Worm (Caenorhabditis elegans) whole organism, L2 larva: Measurements from ENCODE around the gene pigx-1.

ENCODE experiments used
- C34F6.9 ChIP-seq: fragments of 150-350 bp; optimal IDR thresholded peaks from 2 replicates; lab custom pipeline; 2014; ENCODE audit warnings: missing biosample characterization, missing genetic modification characterization
- F13H6.1 ChIP-seq: sonication (generic microtip); optimal IDR thresholded peaks from 2 replicates; lab custom pipeline; 2016; ENCODE audit warnings: missing genetic modification characterization, missing compliant biosample characterization
- R02D3.7 ChIP-seq: fragments of 150-350 bp; optimal IDR thresholded peaks from 2 replicates; lab custom pipeline; 2014; ENCODE audit warnings: missing biosample characterization, missing genetic modification characterization
- ZK546.5 ChIP-seq: sonication (generic microtip); optimal IDR thresholded peaks from 2 replicates; lab custom pipeline; 2017; ENCODE audit warnings: missing biosample characterization, missing genetic modification characterization
- alr-1 ChIP-seq: fragments of 150-350 bp; optimal IDR thresholded peaks from 2 replicates; lab custom pipeline; 2014; ENCODE audit warnings: missing biosample characterization, missing genetic modification characterization
- ama-1 ChIP-seq: fragments of 150-350 bp; optimal IDR thresholded peaks from 2 replicates; lab custom pipeline; 2018; ENCODE audit warnings: inconsistent platforms
- blmp-1 ChIP-seq: sonication (generic microtip); optimal IDR thresholded peaks from 2 replicates; lab custom pipeline; 2017; ENCODE audit warnings: missing genetic modification characterization, mild to moderate bottlenecking, missing compliant biosample characterization, antibody characterized with exemption, moderate library complexity; ENCODE audit not compliant: insufficient read depth
- ceh-16 ChIP-seq: fragments of 150-350 bp; optimal IDR thresholded peaks from 2 replicates; lab custom pipeline; 2014; ENCODE audit warnings: missing biosample characterization, missing genetic modification characterization
- ceh-82 ChIP-seq: fragments of 150-350 bp; optimal IDR thresholded peaks from 2 replicates; lab custom pipeline; 2014; ENCODE audit warnings: missing biosample characterization, missing genetic modification characterization
- crh-2 ChIP-seq: sonication (generic microtip); optimal IDR thresholded peaks from 2 replicates; lab custom pipeline; 2017; ENCODE audit warnings: missing biosample characterization, missing genetic modification characterization
- elt-3 ChIP-seq: sonication (generic microtip); optimal IDR thresholded peaks from 2 replicates; lab custom pipeline; 2017; ENCODE audit warnings: missing biosample characterization, missing genetic modification characterization
- fos-1 ChIP-seq: fragments of 150-350 bp; optimal IDR thresholded peaks from 2 replicates; lab custom pipeline; 2014; ENCODE audit warnings: missing biosample characterization, missing genetic modification characterization
- gmeb-1 ChIP-seq: fragments of 150-350 bp; optimal IDR thresholded peaks from 2 replicates; lab custom pipeline; 2014; ENCODE audit warnings: missing biosample characterization, missing genetic modification characterization
- lin-11 ChIP-seq: fragments of 150-350 bp; sonication (generic microtip); optimal IDR thresholded peaks from 2 replicates; lab custom pipeline; 2014; ENCODE audit warnings: missing biosample characterization, missing genetic modification characterization, inconsistent platforms, mixed read lengths
- lin-13 ChIP-seq: fragments of 150-350 bp; optimal IDR thresholded peaks from 2 replicates; lab custom pipeline; 2014; ENCODE audit warnings: missing biosample characterization, missing genetic modification reagents, missing genetic modification characterization
- lsy-2 ChIP-seq, 2 experiments: fragments of 150-350 bp in 1 of 2; sonication (generic microtip) in 1 of 2; optimal IDR thresholded peaks; 2 replicates each; lab custom pipeline; 2014 to 2017; ENCODE audit warnings: missing biosample characterization in 2 of 2, missing genetic modification characterization in 2 of 2
- mab-5 ChIP-seq: fragments of 150-350 bp; optimal IDR thresholded peaks from 2 replicates; lab custom pipeline; 2014; ENCODE audit warnings: missing biosample characterization, missing genetic modification characterization
- mbf-1 ChIP-seq: sonication (generic microtip); optimal IDR thresholded peaks from 2 replicates; lab custom pipeline; 2017; ENCODE audit warnings: missing biosample characterization, missing genetic modification characterization
- mdl-1 ChIP-seq, 2 experiments: fragments of 150-350 bp in 1 of 2; sonication (generic microtip) in 1 of 2; optimal IDR thresholded peaks; 2 replicates each; lab custom pipeline; 2017; ENCODE audit warnings: missing biosample characterization in 2 of 2, missing genetic modification characterization in 2 of 2
- nhr-10 ChIP-seq: sonication (generic microtip); optimal IDR thresholded peaks from 2 replicates; lab custom pipeline; 2017; ENCODE audit warnings: missing biosample characterization, missing genetic modification characterization
- nhr-12 ChIP-seq: fragments of 150-350 bp; optimal IDR thresholded peaks from 2 replicates; lab custom pipeline; 2014; ENCODE audit warnings: missing biosample characterization, missing genetic modification characterization
- nhr-129 ChIP-seq: fragments of 150-350 bp; optimal IDR thresholded peaks from 2 replicates; lab custom pipeline; 2014; ENCODE audit warnings: missing biosample characterization, missing genetic modification characterization
- nhr-21 ChIP-seq: fragments of 150-350 bp; optimal IDR thresholded peaks from 2 replicates; lab custom pipeline; 2014; ENCODE audit warnings: missing biosample characterization, missing genetic modification characterization
- nhr-23 ChIP-seq: fragments of 150-350 bp; optimal IDR thresholded peaks from 2 replicates; lab custom pipeline; 2014; ENCODE audit warnings: missing biosample characterization, missing genetic modification reagents, missing genetic modification characterization
- nhr-77 ChIP-seq: fragments of 150-350 bp; optimal IDR thresholded peaks from 2 replicates; lab custom pipeline; 2014; ENCODE audit warnings: missing biosample characterization, missing genetic modification characterization
- peb-1 ChIP-seq: fragments of 150-350 bp; optimal IDR thresholded peaks from 2 replicates; lab custom pipeline; 2014; ENCODE audit warnings: missing biosample characterization, missing genetic modification characterization
- sem-4 ChIP-seq: fragments of 150-350 bp; optimal IDR thresholded peaks from 2 replicates; lab custom pipeline; 2014; ENCODE audit warnings: missing biosample characterization, missing genetic modification reagents, missing genetic modification characterization
- sma-9 ChIP-seq, 2 experiments: fragments of 150-350 bp in 1 of 2; sonication (generic microtip) in 1 of 2; optimal IDR thresholded peaks; 2 replicates each; lab custom pipeline; 2014 to 2016; ENCODE audit warnings: missing genetic modification characterization in 2 of 2, mild to moderate bottlenecking in 1 of 2, missing biosample characterization in 1 of 2, missing compliant biosample characterization in 1 of 2, missing genetic modification reagents in 1 of 2, moderate library complexity in 1 of 2
- snpc-4 ChIP-seq: fragments of 150-350 bp; optimal IDR thresholded peaks from 2 replicates; lab custom pipeline; 2014; ENCODE audit warnings: missing biosample characterization, missing genetic modification characterization
- unc-55 ChIP-seq: fragments of 150-350 bp; sonication (generic microtip); optimal IDR thresholded peaks from 3 replicates; lab custom pipeline; 2014; ENCODE audit warnings: missing biosample characterization, missing genetic modification reagents, missing genetic modification characterization
- unc-62 ChIP-seq: fragments of 150-350 bp; optimal IDR thresholded peaks from 2 replicates; lab custom pipeline; 2014; ENCODE audit warnings: missing biosample characterization, missing genetic modification reagents, missing genetic modification characterization
- zag-1 ChIP-seq: fragments of 150-350 bp; optimal IDR thresholded peaks from 2 replicates; lab custom pipeline; 2014; ENCODE audit warnings: missing biosample characterization, missing genetic modification characterization
- ztf-1 ChIP-seq: fragments of 200-800 bp; sonication (Bioruptor generic); conservative IDR thresholded peaks from 2 replicates; pipeline ENCODE4 v1.3.6; 2022; ENCODE audit warnings: missing genetic modification characterization, missing compliant biosample characterization
- ztf-11 ChIP-seq: sonication (generic microtip); optimal IDR thresholded peaks from 2 replicates; lab custom pipeline; 2017; ENCODE audit warnings: missing biosample characterization, missing genetic modification characterization
- ztf-4 ChIP-seq: fragments of 150-350 bp; optimal IDR thresholded peaks from 2 replicates; lab custom pipeline; 2014; ENCODE audit warnings: missing biosample characterization, missing genetic modification characterization

Gene pigx-1

ce11 chrX:1122198-1122597, 25.4 kb upstream of the pigx-1 start (continued):
- TF ChIP-seq ZK546.5 (tag; lab: Kevin White, UChicago) (no peak), lsy-2 (tag; optimal IDR thresholded peaks at IDR 0.05; lab: Kevin White, UChicago) (peak in 1 of 2 experiments; percentile 54), blmp-1 (tag; lab: Kevin White, UChicago) (no peak), C34F6.9 (tag; lab: Kevin White, UChicago) (peak; percentile 67)

DNA sequence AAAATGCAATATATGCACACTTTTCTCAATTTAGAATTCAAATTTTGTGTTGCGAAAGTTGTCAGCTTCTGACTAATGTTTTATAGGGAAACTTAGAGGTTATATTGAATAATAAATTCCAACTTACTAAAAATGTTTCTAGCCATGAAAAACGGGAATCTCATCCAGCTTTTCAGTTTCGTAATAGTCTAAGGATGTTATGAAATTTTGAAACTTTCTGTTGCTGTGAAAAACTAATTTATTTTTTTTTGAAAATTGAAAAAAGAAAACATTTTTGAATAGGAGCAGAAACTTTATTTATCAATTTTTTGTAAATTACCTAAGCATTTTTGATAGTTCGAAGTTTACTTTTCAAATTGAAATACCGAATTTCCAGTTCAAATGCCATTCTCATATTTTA, 24.8 kb upstream of the pigx-1 start:
- TF ChIP-seq unc-55 (GFP tag; lab: Kevin White, UChicago) (peak; percentile 50), ztf-1 (GFP tag; lab: Robert Waterston, UW) (no peak)
- TF ChIP-seq, all 48 proteins: peak for 1

- TF ChIP-seq F13H6.1 (tag; lab: Kevin White, UChicago) (peak; percentile 78), zag-1 (peak; percentile 49), gmeb-1 (tag; lab: Kevin White, UChicago) (no peak), sma-9 (GFP tag; optimal IDR thresholded peaks at IDR 0.05; lab: Kevin White, UChicago) (peak; percentile 15), sma-9 (tag; optimal IDR thresholded peaks at IDR 0.05; lab: Kevin White, UChicago) (no peak), snpc-4 (tag; lab: Kevin White, UChicago) (no peak), unc-55 (GFP tag; lab: Kevin White, UChicago) (peak; percentile 24), ztf-4 (no peak), lin-13 (peak; percentile 8), nhr-77 (no peak), sem-4 (tag; lab: Kevin White, UChicago) (peak; percentile 66), lsy-2 (tag; optimal IDR thresholded peaks at IDR 0.05; lab: Kevin White, UChicago) (peak in 1 of 2 experiments; percentile 49), mab-5 (tag; lab: Kevin White, UChicago) (peak; percentile 62), nhr-129 (tag; lab: Kevin White, UChicago) (peak; percentile 42), mdl-1 (tag; optimal IDR thresholded peaks at IDR 0.05; lab: Kevin White, UChicago) (no peak), mbf-1 (tag; lab: Kevin White, UChicago) (no peak)
Observed at ce11 chrX:1120326-1120725, 23.5 kb upstream of the pigx-1 start.

- no peak for TF ChIP-seq peb-1 (tag; lab: Kevin White, UChicago)
- no peak for TF ChIP-seq nhr-77
Observed at ce11 chrX:1119305-1119704, 22.5 kb upstream of the pigx-1 start, which contains the start of gene C05D9.7. TSS of gene C05D9.7 (minus strand) at chrX:1119405.

DNA sequence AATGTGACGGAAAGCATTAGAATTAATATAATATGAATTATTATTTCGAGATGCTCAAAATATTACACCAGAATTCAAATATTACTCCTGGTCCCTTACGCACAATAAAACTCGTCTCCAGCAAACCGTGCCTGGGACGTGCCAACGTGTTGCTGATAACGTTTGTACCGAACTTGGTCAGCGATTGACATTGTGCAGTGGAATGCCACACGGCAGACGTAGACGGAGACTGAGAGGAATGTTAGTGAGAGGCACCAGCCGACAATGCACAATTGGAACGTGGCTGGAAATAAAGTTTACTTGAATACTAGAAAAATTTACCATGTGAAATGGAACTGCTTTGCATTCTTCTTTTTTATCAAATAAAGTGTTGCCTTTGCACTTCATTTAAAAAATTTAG, 20.4 kb upstream of the pigx-1 start:
- no peak for TF ChIP-seq nhr-21 (tag; lab: Kevin White, UChicago)
- peak; percentile 2 for TF ChIP-seq sma-9 (GFP tag; optimal IDR thresholded peaks at IDR 0.05; lab: Kevin White, UChicago)
- no peak for TF ChIP-seq sma-9 (tag; optimal IDR thresholded peaks at IDR 0.05; lab: Kevin White, UChicago)
- no peak for TF ChIP-seq sem-4 (tag; lab: Kevin White, UChicago)
- no peak for TF ChIP-seq R02D3.7 (tag; lab: Kevin White, UChicago)
- TF ChIP-seq crh-2 (tag; lab: Kevin White, UChicago): peak; percentile 32
- TF ChIP-seq fos-1 (tag; lab: Kevin White, UChicago): peak; percentile 37
- no peak for TF ChIP-seq unc-62 (GFP tag; lab: Kevin White, UChicago)
- TF ChIP-seq, all 48 proteins: peak for 3

- TF ChIP-seq nhr-23 (tag; lab: Kevin White, UChicago) (no peak), ceh-16 (tag; lab: Kevin White, UChicago) (no peak), mbf-1 (tag; lab: Kevin White, UChicago) (no peak)
- TF ChIP-seq, all 48 proteins: peak for 0
Observed at ce11 chrX:1115207-1115606, 18.4 kb upstream of the pigx-1 start.

DNA sequence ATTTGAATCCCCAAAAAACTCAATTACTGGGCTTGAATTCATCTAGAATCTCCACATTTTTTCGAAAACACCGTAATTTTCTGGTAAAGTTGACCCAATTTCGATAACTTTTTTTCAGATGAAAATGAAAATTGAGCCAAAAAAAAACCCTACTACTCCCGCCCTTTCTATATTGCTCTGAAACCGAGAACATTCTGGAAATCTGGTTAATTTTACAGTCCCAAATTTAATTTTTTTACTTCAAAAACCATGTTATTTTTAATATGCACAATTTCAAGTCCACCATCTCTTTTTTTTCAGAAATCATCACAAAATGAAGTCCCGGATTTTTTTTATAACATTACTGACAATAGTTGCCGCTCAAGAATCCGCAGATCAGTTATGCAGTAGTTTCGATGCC, 14.8 kb upstream of the pigx-1 start, which contains the start of gene C05D9.3:
C05D9.3 (plus strand) TSS at position 301 of the 400 bp plus-strand sequence.
- TF ChIP-seq lin-11 (tag; lab: Kevin White, UChicago) (no peak), nhr-10 (no peak), ZK546.5 (tag; lab: Kevin White, UChicago) (no peak), alr-1 (tag; lab: Kevin White, UChicago) (no peak), ztf-1 (GFP tag; lab: Robert Waterston, UW) (no peak), nhr-21 (tag; lab: Kevin White, UChicago) (no peak), ceh-82 (tag; lab: Kevin White, UChicago) (no peak), mdl-1 (tag; optimal IDR thresholded peaks at IDR 0.05; lab: Kevin White, UChicago) (no peak), gmeb-1 (tag; lab: Kevin White, UChicago) (no peak), C34F6.9 (tag; lab: Kevin White, UChicago) (no peak), ama-1 (lab: Kevin White, UChicago) (no peak), elt-3 (no peak), ceh-16 (tag; lab: Kevin White, UChicago) (no peak), ztf-11 (tag; lab: Kevin White, UChicago) (no peak), nhr-12 (tag; lab: Kevin White, UChicago) (no peak), fos-1 (tag; lab: Kevin White, UChicago) (no peak)
